Worm (Caenorhabditis elegans): ENCODE results near the gene T28D6.4.

- TF ChIP-seq nhr-12 (tag; optimal IDR thresholded peaks at IDR 0.05), result no peak
- TF ChIP-seq fos-1 (tag; optimal IDR thresholded peaks at IDR 0.05), result no peak
- TF ChIP-seq ama-1 (optimal IDR thresholded peaks at IDR 0.05), result no peak
- no peak for TF ChIP-seq mbf-1 (tag; optimal IDR thresholded peaks at IDR 0.05)
- TF ChIP-seq F13H6.1 (tag; optimal IDR thresholded peaks at IDR 0.05), result no peak
Observed at ce11 chrIII:11336072-11336471, 24.2 kb upstream of the T28D6.4 start.
